Worm (Caenorhabditis elegans) whole organism, young adult: ENCODE data around the gene Y82E9BR.8.

Source experiments
- ccch-3 ChIP-seq: fragments of 200-800 bp; sonication (Bioruptor generic); optimal IDR thresholded peaks from 2 replicates; lab custom pipeline; 2018; ENCODE audit warnings: mild to moderate bottlenecking, missing genetic modification characterization, missing compliant biosample characterization
- nfya-1 ChIP-seq: sonication (generic microtip); optimal IDR thresholded peaks from 2 replicates; lab custom pipeline; 2017; ENCODE audit warnings: antibody characterized with exemption, missing compliant biosample characterization, missing genetic modification characterization, borderline replicate concordance; ENCODE audit not compliant: insufficient read depth
- rcor-1 ChIP-seq: fragments of 200-800 bp; sonication (Bioruptor generic); IDR thresholded peaks from 2 replicates; pipeline ENCODE4 v1.3.6; 2022; ENCODE audit warnings: missing genetic modification reagents, missing genetic modification characterization, missing compliant biosample characterization

ce11 chrIII:1391752-1392151 is 33.9 kb upstream of the Y82E9BR.8 start, which contains the start of gene pals-17:
- TF ChIP-seq nfya-1 (tag; lab: Kevin White, UChicago) (no peak), ccch-3 (GFP tag; lab: Kevin White, UChicago) (no peak), rcor-1 (GFP tag; lab: Robert Waterston, UW) (no peak)
